Worm (Caenorhabditis elegans) whole organism, young adult: ENCODE results near the gene com-1.

Experiments
- B0019.2 ChIP-seq: fragments of 200-800 bp; sonication (Bioruptor generic); conservative IDR thresholded peaks from 2 replicates; pipeline ENCODE4 v1.3.6; 2022; ENCODE audit warnings: missing genetic modification reagents, missing genetic modification characterization, missing compliant biosample characterization
- B0035.1 ChIP-seq: sonication (generic microtip); optimal IDR thresholded peaks from 2 replicates; lab custom pipeline; 2016; ENCODE audit warnings: missing genetic modification characterization, mild to moderate bottlenecking, missing compliant biosample characterization, missing genotype, missing genetic modification reagents
- D2030.7 ChIP-seq: fragments of 200-800 bp; sonication (Bioruptor generic); IDR thresholded peaks from 2 replicates; pipeline ENCODE4 v1.3.6; 2022; ENCODE audit warnings: missing genetic modification reagents, missing genetic modification characterization, missing compliant biosample characterization
- F22D6.2 ChIP-seq: sonication (generic microtip); optimal IDR thresholded peaks from 2 replicates; lab custom pipeline; 2016; ENCODE audit warnings: mild to moderate bottlenecking, missing genetic modification characterization, missing compliant biosample characterization
- F37B4.10 ChIP-seq: fragments of 200-800 bp; sonication (Bioruptor generic); IDR thresholded peaks from 2 replicates; pipeline ENCODE4 v1.3.6; 2022; ENCODE audit warnings: missing genetic modification characterization, missing compliant biosample characterization
- F39B2.1 ChIP-seq: fragments of 200-800 bp; sonication (Bioruptor generic); IDR thresholded peaks from 2 replicates; pipeline ENCODE4 v1.3.6; 2022; ENCODE audit warnings: missing genetic modification reagents, missing genetic modification characterization, missing compliant biosample characterization
- F55B11.4 ChIP-seq: sonication (generic microtip); optimal IDR thresholded peaks from 2 replicates; lab custom pipeline; 2016; ENCODE audit warnings: missing compliant biosample characterization, missing genetic modification characterization, borderline replicate concordance; ENCODE audit not compliant: insufficient read depth
- K12H6.12 ChIP-seq: fragments of 200-800 bp; sonication (Bioruptor generic); optimal IDR thresholded peaks from 2 replicates; lab custom pipeline; 2018; ENCODE audit warnings: mild to moderate bottlenecking, missing genetic modification characterization, missing compliant biosample characterization
- Y53F4B.3 ChIP-seq: fragments of 200-800 bp; sonication (Bioruptor generic); IDR thresholded peaks from 2 replicates; pipeline ENCODE4 v1.3.6; 2022; ENCODE audit warnings: missing genetic modification reagents, missing genetic modification characterization, missing compliant biosample characterization
- Y79H2A.3 ChIP-seq: fragments of 200-800 bp; sonication (Bioruptor generic); conservative IDR thresholded peaks from 2 replicates; pipeline ENCODE4 v1.3.6; 2022; ENCODE audit warnings: missing genetic modification reagents, missing genetic modification characterization, missing compliant biosample characterization
- Y95B8A.8 ChIP-seq: fragments of 200-800 bp; sonication (Bioruptor generic); IDR thresholded peaks from 2 replicates; pipeline ENCODE4 v1.3.6; 2022; ENCODE audit warnings: missing genetic modification reagents, missing genetic modification characterization, missing compliant biosample characterization
- akir-1 ChIP-seq: fragments of 200-800 bp; sonication (Bioruptor generic); optimal IDR thresholded peaks from 2 replicates; lab custom pipeline; 2018; ENCODE audit warnings: mild to moderate bottlenecking, missing genetic modification characterization, moderate library complexity, missing compliant biosample characterization
- aptf-3 ChIP-seq: fragments of 200-800 bp; sonication (Bioruptor generic); IDR thresholded peaks from 2 replicates; pipeline ENCODE4 v1.3.6; 2022; ENCODE audit warnings: missing genetic modification characterization, missing compliant biosample characterization
- athp-1 ChIP-seq: sonication (generic microtip); optimal IDR thresholded peaks from 2 replicates; lab custom pipeline; 2017; ENCODE audit warnings: mild to moderate bottlenecking, missing genetic modification characterization, missing compliant biosample characterization
- attf-3 ChIP-seq: fragments of 200-800 bp; sonication (Bioruptor generic); conservative IDR thresholded peaks from 2 replicates; pipeline ENCODE4 v1.3.6; 2022; ENCODE audit warnings: missing genetic modification reagents, missing genetic modification characterization, missing compliant biosample characterization
- attf-5 ChIP-seq: fragments of 200-800 bp; sonication (Bioruptor generic); optimal IDR thresholded peaks from 2 replicates; lab custom pipeline; 2018; ENCODE audit warnings: mild to moderate bottlenecking, missing genetic modification characterization, missing compliant biosample characterization
- bed-2 ChIP-seq: fragments of 200-800 bp; sonication (Bioruptor generic); IDR thresholded peaks from 2 replicates; pipeline ENCODE4 v1.3.6; 2022; ENCODE audit warnings: missing genetic modification reagents, missing genetic modification characterization, missing compliant biosample characterization
- ceh-40 ChIP-seq: fragments of 200-800 bp; sonication (Bioruptor generic); IDR thresholded peaks from 2 replicates; pipeline ENCODE4 v1.3.6; 2022; ENCODE audit warnings: missing genetic modification characterization, missing compliant biosample characterization
- chd-7 ChIP-seq: sonication (generic microtip); optimal IDR thresholded peaks from 2 replicates; lab custom pipeline; 2016; ENCODE audit warnings: mild to moderate bottlenecking, missing genetic modification characterization, moderate library complexity, missing compliant biosample characterization
- dox-1 ChIP-seq: fragments of 200-800 bp; sonication (Bioruptor generic); IDR thresholded peaks from 2 replicates; pipeline ENCODE4 v1.3.6; 2022; ENCODE audit warnings: missing genetic modification reagents, missing genetic modification characterization, missing compliant biosample characterization
- efl-1 ChIP-seq: fragments of 150-350 bp; optimal IDR thresholded peaks from 2 replicates; lab custom pipeline; 2014; ENCODE audit warnings: missing biosample characterization, missing genetic modification reagents, missing genetic modification characterization
- ekl-4 ChIP-seq: fragments of 200-800 bp; sonication (Bioruptor generic); IDR thresholded peaks from 2 replicates; pipeline ENCODE4 v1.3.6; 2022; ENCODE audit warnings: missing genetic modification reagents, missing genetic modification characterization, missing compliant biosample characterization
- ets-4 ChIP-seq: fragments of 200-800 bp; sonication (Bioruptor generic); optimal IDR thresholded peaks from 2 replicates; lab custom pipeline; 2018; ENCODE audit warnings: mild to moderate bottlenecking, missing genetic modification characterization, missing compliant biosample characterization
- hlh-12 ChIP-seq: sonication (generic microtip); optimal IDR thresholded peaks from 2 replicates; lab custom pipeline; 2016; ENCODE audit warnings: missing genetic modification characterization, missing compliant biosample characterization
- hmg-1.2 ChIP-seq: fragments of 200-800 bp; sonication (Bioruptor generic); IDR thresholded peaks from 2 replicates; pipeline ENCODE4 v1.3.6; 2022; ENCODE audit warnings: missing genetic modification reagents, missing genetic modification characterization, missing compliant biosample characterization
- hmg-20 ChIP-seq: fragments of 200-800 bp; sonication (Bioruptor generic); IDR thresholded peaks from 2 replicates; pipeline ENCODE4 v1.3.6; 2022; ENCODE audit warnings: missing genetic modification reagents, missing genetic modification characterization, missing compliant biosample characterization
- hsf-1 ChIP-seq: fragments of 200-800 bp; sonication (Bioruptor generic); IDR thresholded peaks from 2 replicates; pipeline ENCODE4 v1.3.6; 2022; ENCODE audit warnings: missing genetic modification reagents, missing genetic modification characterization, missing compliant biosample characterization
- lag-1 ChIP-seq: fragments of 200-800 bp; sonication (Bioruptor generic); IDR thresholded peaks from 2 replicates; pipeline ENCODE4 v1.3.6; 2022; ENCODE audit warnings: missing genetic modification reagents, missing genetic modification characterization, missing compliant biosample characterization
- lsl-1 ChIP-seq: fragments of 200-800 bp; sonication (Bioruptor generic); optimal IDR thresholded peaks from 2 replicates; lab custom pipeline; 2018; ENCODE audit warnings: mild to moderate bottlenecking, missing genetic modification characterization, moderate library complexity, missing compliant biosample characterization
- lsy-27 ChIP-seq: sonication (generic microtip); optimal IDR thresholded peaks from 2 replicates; lab custom pipeline; 2017; ENCODE audit warnings: missing genetic modification characterization, mild to moderate bottlenecking, missing compliant biosample characterization, antibody characterized with exemption, missing genotype, borderline replicate concordance; ENCODE audit not compliant: insufficient read depth
- madf-3 ChIP-seq: fragments of 200-800 bp; sonication (Bioruptor generic); IDR thresholded peaks from 2 replicates; pipeline ENCODE4 v1.3.6; 2022; ENCODE audit warnings: missing genetic modification reagents, missing genetic modification characterization, missing compliant biosample characterization
- madf-6 ChIP-seq: fragments of 200-800 bp; sonication (Bioruptor generic); IDR thresholded peaks from 2 replicates; pipeline ENCODE4 v1.3.6; 2022; ENCODE audit warnings: missing genetic modification reagents, missing genetic modification characterization, missing compliant biosample characterization
- mes-4 ChIP-seq: sonication (generic microtip); optimal IDR thresholded peaks from 2 replicates; lab custom pipeline; 2016; ENCODE audit warnings: missing genotype, missing genetic modification characterization, missing compliant biosample characterization
- mxl-1 ChIP-seq: sonication (generic microtip); optimal IDR thresholded peaks from 2 replicates; lab custom pipeline; 2016; ENCODE audit warnings: missing genetic modification characterization, missing compliant biosample characterization
- nfya-1 ChIP-seq: sonication (generic microtip); optimal IDR thresholded peaks from 2 replicates; lab custom pipeline; 2017; ENCODE audit warnings: antibody characterized with exemption, missing compliant biosample characterization, missing genetic modification characterization, borderline replicate concordance; ENCODE audit not compliant: insufficient read depth
- nfya-2 ChIP-seq: fragments of 200-800 bp; sonication (Bioruptor generic); IDR thresholded peaks from 2 replicates; pipeline ENCODE4 v1.3.6; 2022; ENCODE audit warnings: missing genetic modification reagents, missing genetic modification characterization, missing compliant biosample characterization
- nfyb-1 ChIP-seq: fragments of 200-800 bp; sonication (Bioruptor generic); IDR thresholded peaks from 2 replicates; pipeline ENCODE4 v1.3.6; 2022; ENCODE audit warnings: missing genetic modification reagents, missing genetic modification characterization, missing compliant biosample characterization
- nhr-80 ChIP-seq: sonication (generic microtip); optimal IDR thresholded peaks from 2 replicates; lab custom pipeline; 2016; ENCODE audit warnings: missing genetic modification characterization, missing compliant biosample characterization
- pha-4 ChIP-seq: fragments of 150-350 bp; sonication (generic microtip); optimal IDR thresholded peaks from 2 replicates; lab custom pipeline; 2014; ENCODE audit warnings: missing biosample characterization, missing genetic modification reagents, missing genetic modification characterization
- rcor-1 ChIP-seq: fragments of 200-800 bp; sonication (Bioruptor generic); IDR thresholded peaks from 2 replicates; pipeline ENCODE4 v1.3.6; 2022; ENCODE audit warnings: missing genetic modification reagents, missing genetic modification characterization, missing compliant biosample characterization
- rec-8 ChIP-seq, 2 experiments: sonication (generic microtip); optimal IDR thresholded peaks; 2 replicates each; lab custom pipeline; 2016; ENCODE audit warnings: mild to moderate bottlenecking in 2 of 2, missing genetic modification characterization in 2 of 2, missing genetic modification reagents in 2 of 2, missing genotype in 2 of 2, missing biosample characterization in 1 of 2, missing compliant biosample characterization in 1 of 2, moderate library complexity in 1 of 2
- snpc-3.4 ChIP-seq: sonication (generic microtip); optimal IDR thresholded peaks from 2 replicates; lab custom pipeline; 2017; ENCODE audit warnings: missing genetic modification characterization, mild to moderate bottlenecking, missing compliant biosample characterization, antibody characterized with exemption, moderate library complexity, missing genotype, missing genetic modification reagents
- sptf-2 ChIP-seq: fragments of 200-800 bp; sonication (Bioruptor generic); optimal IDR thresholded peaks from 2 replicates; lab custom pipeline; 2018; ENCODE audit warnings: mild to moderate bottlenecking, missing genetic modification characterization, missing compliant biosample characterization
- tbp1 ChIP-seq: fragments of 200-800 bp; sonication (Bioruptor generic); optimal IDR thresholded peaks from 2 replicates; lab custom pipeline; 2018; ENCODE audit warnings: mild to moderate bottlenecking, missing genetic modification characterization, missing compliant biosample characterization
- tbx-9 ChIP-seq: sonication (generic microtip); optimal IDR thresholded peaks from 2 replicates; lab custom pipeline; 2016; ENCODE audit warnings: borderline replicate concordance, missing genetic modification characterization, inconsistent platforms, missing compliant biosample characterization
- tlf-1 ChIP-seq: fragments of 200-800 bp; sonication (Bioruptor generic); optimal IDR thresholded peaks from 2 replicates; lab custom pipeline; 2018; ENCODE audit warnings: mild to moderate bottlenecking, missing genetic modification characterization, missing compliant biosample characterization
- ztf-22 ChIP-seq: fragments of 200-800 bp; sonication (Bioruptor generic); optimal IDR thresholded peaks from 2 replicates; lab custom pipeline; 2018; ENCODE audit warnings: mild to moderate bottlenecking, missing genetic modification characterization, moderate library complexity, missing compliant biosample characterization
- ztf-28 ChIP-seq: fragments of 200-800 bp; sonication (Bioruptor generic); IDR thresholded peaks from 2 replicates; pipeline ENCODE4 v1.3.6; 2022; ENCODE audit warnings: missing genetic modification reagents, missing genetic modification characterization, missing compliant biosample characterization

Gene com-1

ce11 chrIII:10848858-10849257, 47.3 kb upstream of the com-1 start, which contains the start of the genes fbxb-85 and hex-3 (continued):
- TF ChIP-seq ets-4 (GFP tag; lab: Kevin White, UChicago), result no peak
- peak; percentile 73 for TF ChIP-seq F22D6.2 (tag; lab: Kevin White, UChicago)
- TF ChIP-seq F55B11.4, result no peak
- TF ChIP-seq efl-1 (GFP tag; lab: Kevin White, UChicago), result peak; percentile 71
- TF ChIP-seq pha-4, result peak; percentile 87
- TF ChIP-seq athp-1, result peak; percentile 68
- no peak for TF ChIP-seq ztf-28 (GFP tag; lab: Robert Waterston, UW)
- TF ChIP-seq sptf-2 (GFP tag; lab: Kevin White, UChicago), result no peak
- no peak for TF ChIP-seq nfya-1 (tag; lab: Kevin White, UChicago)
- TF ChIP-seq B0035.1 (tag; lab: Kevin White, UChicago), result no peak
- peak; percentile 42; the same call in 1 of the 2 replicates for TF ChIP-seq B0019.2 (GFP tag; lab: Robert Waterston, UW)
- TF ChIP-seq chd-7 (tag; lab: Kevin White, UChicago), result no peak
- peak; percentile 80 for TF ChIP-seq lsl-1
- TF ChIP-seq attf-5, result peak; percentile 94
- TF ChIP-seq hmg-1.2 (GFP tag; lab: Robert Waterston, UW), result peak; percentile 70
- 0 out of 2 replicates have a peak, but pooled peaks have one; percentile 56 for TF ChIP-seq nfya-2
- TF ChIP-seq bed-2 (GFP tag; lab: Robert Waterston, UW), result no peak
- no peak for TF ChIP-seq tbx-9 (tag; lab: Kevin White, UChicago)
- TF ChIP-seq rec-8 (tag; optimal IDR thresholded peaks at IDR 0.05; lab: Kevin White, UChicago), result peak in 1 of 2 experiments; percentile 45
- TF ChIP-seq attf-3 (GFP tag; lab: Robert Waterston, UW), result no peak
- TF ChIP-seq nfyb-1, result peak; percentile 96
- peak; percentile 85 for TF ChIP-seq hmg-20 (GFP tag; lab: Robert Waterston, UW)
- no peak for TF ChIP-seq ceh-40 (GFP tag; lab: Robert Waterston, UW)
- no peak for TF ChIP-seq aptf-3 (GFP tag; lab: Robert Waterston, UW)
- TF ChIP-seq madf-3 (GFP tag; lab: Robert Waterston, UW), result no peak; the same call in 1 of the 2 replicates
- TF ChIP-seq snpc-3.4 (tag; lab: Kevin White, UChicago), result peak; percentile 82
- no peak for TF ChIP-seq mxl-1 (tag; lab: Kevin White, UChicago)
- no peak for TF ChIP-seq F37B4.10
- TF ChIP-seq Y95B8A.8 (GFP tag; lab: Robert Waterston, UW), result peak; percentile 44; the same call in 1 of the 2 replicates
- peak; percentile 19 for TF ChIP-seq ztf-22 (GFP tag; lab: Kevin White, UChicago)
- TF ChIP-seq nhr-80 (tag; lab: Kevin White, UChicago), result peak; percentile 47
- TF ChIP-seq F39B2.1, result no peak
- peak; percentile 88 for TF ChIP-seq madf-6
- TF ChIP-seq tbp1 (GFP tag; lab: Kevin White, UChicago), result peak; percentile 71
- TF ChIP-seq lag-1 (GFP tag; lab: Robert Waterston, UW), result 0 out of 2 replicates have a peak, but pooled peaks have one; percentile 35
- TF ChIP-seq Y79H2A.3 (GFP tag; lab: Robert Waterston, UW), result no peak; the same call in 1 of the 2 replicates
- peak; percentile 25 for TF ChIP-seq akir-1 (GFP tag; lab: Kevin White, UChicago)
- TF ChIP-seq hlh-12 (tag; lab: Kevin White, UChicago), result no peak
- peak; percentile 81 for TF ChIP-seq hsf-1 (GFP tag; lab: Robert Waterston, UW)
- no peak; the same call in 1 of the 2 replicates for TF ChIP-seq dox-1 (GFP tag; lab: Robert Waterston, UW)
- TF ChIP-seq Y53F4B.3 (GFP tag; lab: Robert Waterston, UW), result no peak
- peak; percentile 93 for TF ChIP-seq rcor-1 (GFP tag; lab: Robert Waterston, UW)
- TF ChIP-seq lsy-27 (tag; lab: Kevin White, UChicago), result no peak
- peak; percentile 82 for TF ChIP-seq K12H6.12 (tag; lab: Kevin White, UChicago)
- peak; percentile 93 for TF ChIP-seq tlf-1
- TF ChIP-seq ekl-4, result peak; percentile 93
- TF ChIP-seq D2030.7 (GFP tag; lab: Robert Waterston, UW), result peak; percentile 85
- no peak for TF ChIP-seq mes-4 (tag; lab: Kevin White, UChicago)
